Worm (Caenorhabditis elegans) whole organism, L1 larva: Measurements from ENCODE around the gene K11H12.9.

Experiments used
- C04F5.9 ChIP-seq: sonication (generic microtip); optimal IDR thresholded peaks from 2 replicates; lab custom pipeline; 2016; ENCODE audit warnings: missing genetic modification characterization, missing compliant biosample characterization
- F16B12.6 ChIP-seq: fragments of 150-350 bp; optimal IDR thresholded peaks from 2 replicates; lab custom pipeline; 2014; ENCODE audit warnings: missing biosample characterization, missing genetic modification characterization
- alr-1 ChIP-seq: fragments of 200-800 bp; sonication (Bioruptor generic); optimal IDR thresholded peaks from 2 replicates; lab custom pipeline; 2018; ENCODE audit warnings: borderline replicate concordance, mild to moderate bottlenecking, missing genetic modification characterization, missing compliant biosample characterization
- ama-1 ChIP-seq: fragments of 150-350 bp; optimal IDR thresholded peaks from 2 replicates; lab custom pipeline; 2014
- ceh-63 ChIP-seq: fragments of 200-800 bp; sonication (Bioruptor generic); optimal IDR thresholded peaks from 2 replicates; lab custom pipeline; 2018; ENCODE audit warnings: mild to moderate bottlenecking, missing genetic modification characterization, missing compliant biosample characterization
- ceh-8 ChIP-seq: fragments of 200-800 bp; sonication (Bioruptor generic); optimal IDR thresholded peaks from 2 replicates; lab custom pipeline; 2018; ENCODE audit warnings: mild to moderate bottlenecking, missing genetic modification characterization, moderate library complexity, missing compliant biosample characterization
- ceh-88 ChIP-seq: fragments of 200-800 bp; sonication (Bioruptor generic); IDR thresholded peaks from 2 replicates; pipeline ENCODE4 v1.3.6; 2022; ENCODE audit warnings: missing genetic modification characterization, missing compliant biosample characterization
- dpl-1 ChIP-seq, 3 experiments: fragments of 150-350 bp in 2 of 3; sonication (generic microtip) in 1 of 3; optimal IDR thresholded peaks; 2 replicates each; lab custom pipeline; 2014 to 2017; ENCODE audit warnings: missing biosample characterization in 3 of 3, missing genetic modification characterization in 3 of 3, missing genetic modification reagents in 3 of 3
- dsc-1 ChIP-seq: sonication (generic microtip); optimal IDR thresholded peaks from 2 replicates; lab custom pipeline; 2016; ENCODE audit warnings: mild to moderate bottlenecking, missing genetic modification characterization, missing compliant biosample characterization
- egl-13 ChIP-seq: sonication (generic microtip); optimal IDR thresholded peaks from 2 replicates; lab custom pipeline; 2016; ENCODE audit warnings: missing genotype, missing genetic modification reagents, missing genetic modification characterization, missing compliant biosample characterization
- egl-27 ChIP-seq, 2 experiments: fragments of 150-350 bp in 1 of 2; sonication (generic microtip); optimal IDR thresholded peaks; 3 replicates each; lab custom pipeline; 2017 to 2018; ENCODE audit warnings: missing biosample characterization in 2 of 2, missing genetic modification characterization in 2 of 2, missing genetic modification reagents in 2 of 2
- elt-2 ChIP-seq: sonication (generic microtip); optimal IDR thresholded peaks from 2 replicates; lab custom pipeline; 2016; ENCODE audit warnings: missing genetic modification characterization, mild to moderate bottlenecking, inconsistent platforms, missing compliant biosample characterization, missing genetic modification reagents
- ets-5 ChIP-seq: fragments of 200-800 bp; sonication (Bioruptor generic); IDR thresholded peaks from 2 replicates; pipeline ENCODE4 v1.3.6; 2022; ENCODE audit warnings: missing genetic modification characterization, missing compliant biosample characterization
- fkh-8 ChIP-seq: sonication (generic microtip); optimal IDR thresholded peaks from 2 replicates; lab custom pipeline; 2016; ENCODE audit warnings: mild to moderate bottlenecking, missing genetic modification characterization, missing compliant biosample characterization
- fos-1 ChIP-seq: fragments of 150-350 bp; optimal IDR thresholded peaks from 2 replicates; lab custom pipeline; 2014; ENCODE audit warnings: missing biosample characterization, missing genetic modification characterization
- hpl-2 ChIP-seq: fragments of 150-350 bp; optimal IDR thresholded peaks from 2 replicates; lab custom pipeline; 2014; ENCODE audit warnings: missing biosample characterization, missing genetic modification reagents, missing genetic modification characterization
- lin-13 ChIP-seq: fragments of 150-350 bp; optimal IDR thresholded peaks from 2 replicates; lab custom pipeline; 2014; ENCODE audit warnings: missing biosample characterization, missing genetic modification reagents, missing genetic modification characterization
- lin-35 ChIP-seq, 2 experiments: fragments of 150-350 bp; optimal IDR thresholded peaks; 2 replicates each; lab custom pipeline; 2014; ENCODE audit warnings: missing biosample characterization in 2 of 2, missing genetic modification characterization in 2 of 2, missing genetic modification reagents in 2 of 2
- lir-3 ChIP-seq: sonication (generic microtip); optimal IDR thresholded peaks from 2 replicates; lab custom pipeline; 2016; ENCODE audit warnings: mild to moderate bottlenecking, missing genetic modification characterization, moderate library complexity, missing compliant biosample characterization; ENCODE audit not compliant: poor library complexity
- mdl-1 ChIP-seq, 2 experiments: fragments of 150-350 bp; optimal IDR thresholded peaks; 2 replicates each; lab custom pipeline; 2014 to 2017; ENCODE audit warnings: missing biosample characterization in 2 of 2, missing genetic modification characterization in 2 of 2, inconsistent platforms in 1 of 2
- mef-2 ChIP-seq: fragments of 150-350 bp; optimal IDR thresholded peaks from 2 replicates; lab custom pipeline; 2014; ENCODE audit warnings: missing biosample characterization, missing genetic modification characterization
- nhr-20 ChIP-seq: sonication (generic microtip); optimal IDR thresholded peaks from 2 replicates; lab custom pipeline; 2016; ENCODE audit warnings: mild to moderate bottlenecking, missing genetic modification characterization, missing compliant biosample characterization
- nhr-237 ChIP-seq: fragments of 150-350 bp; optimal IDR thresholded peaks from 2 replicates; lab custom pipeline; 2014; ENCODE audit warnings: missing biosample characterization, missing genetic modification characterization
- nhr-47 ChIP-seq: sonication (generic microtip); optimal IDR thresholded peaks from 2 replicates; lab custom pipeline; 2016; ENCODE audit warnings: mild to moderate bottlenecking, missing genetic modification characterization, moderate library complexity, missing compliant biosample characterization
- nhr-71 ChIP-seq: sonication (generic microtip); optimal IDR thresholded peaks from 2 replicates; lab custom pipeline; 2016; ENCODE audit warnings: mild to moderate bottlenecking, missing genetic modification characterization, moderate library complexity, missing compliant biosample characterization
- nhr-76 ChIP-seq: sonication (generic microtip); optimal IDR thresholded peaks from 2 replicates; lab custom pipeline; 2017; ENCODE audit warnings: missing biosample characterization, missing genetic modification characterization
- nhr-84 ChIP-seq: sonication (generic microtip); optimal IDR thresholded peaks from 2 replicates; lab custom pipeline; 2017; ENCODE audit warnings: missing biosample characterization, missing genetic modification characterization
- nhr-85 ChIP-seq: sonication (generic microtip); peaks from one replicate; lab custom pipeline; 2016; ENCODE audit warnings: missing genetic modification characterization, inconsistent platforms, missing compliant biosample characterization
- pag-3 ChIP-seq: sonication (generic microtip); optimal IDR thresholded peaks from 2 replicates; lab custom pipeline; 2017; ENCODE audit warnings: missing genetic modification characterization, mild to moderate bottlenecking, missing compliant biosample characterization, antibody characterized with exemption, borderline replicate concordance; ENCODE audit not compliant: insufficient read depth
- pqm-1 ChIP-seq: sonication (generic microtip); optimal IDR thresholded peaks from 3 replicates; lab custom pipeline; 2017; ENCODE audit warnings: missing biosample characterization, missing genetic modification characterization
- sox-4 ChIP-seq: sonication (generic microtip); optimal IDR thresholded peaks from 2 replicates; lab custom pipeline; 2016; ENCODE audit warnings: missing genetic modification characterization, missing compliant biosample characterization
- swsn-7 ChIP-seq: sonication (generic microtip); optimal IDR thresholded peaks from 2 replicates; lab custom pipeline; 2016; ENCODE audit warnings: missing genetic modification characterization, missing compliant biosample characterization
- tbx-2 ChIP-seq: sonication (generic microtip); optimal IDR thresholded peaks from 2 replicates; lab custom pipeline; 2016; ENCODE audit warnings: missing genetic modification characterization, missing compliant biosample characterization
- unc-130 ChIP-seq: fragments of 150-350 bp; optimal IDR thresholded peaks from 2 replicates; lab custom pipeline; 2017; ENCODE audit warnings: missing biosample characterization, missing genetic modification characterization, inconsistent platforms
- unc-62 ChIP-seq: fragments of 150-350 bp; optimal IDR thresholded peaks from 2 replicates; lab custom pipeline; 2014; ENCODE audit warnings: missing biosample characterization, missing genetic modification reagents, missing genetic modification characterization
- unc-86 ChIP-seq: sonication (generic microtip); optimal IDR thresholded peaks from 2 replicates; lab custom pipeline; 2016; ENCODE audit warnings: missing genetic modification characterization, missing compliant biosample characterization
- unc-98 ChIP-seq: fragments of 200-800 bp; sonication (Bioruptor generic); IDR thresholded peaks from 2 replicates; pipeline ENCODE4 v1.3.6; 2022; ENCODE audit warnings: missing genetic modification characterization, missing compliant biosample characterization
- xbp-1 ChIP-seq: sonication (generic microtip); optimal IDR thresholded peaks from 2 replicates; lab custom pipeline; 2016; ENCODE audit warnings: missing genetic modification characterization, missing compliant biosample characterization
- ztf-11 ChIP-seq, 2 experiments: sonication (generic microtip); optimal IDR thresholded peaks; 2 replicates each; lab custom pipeline; 2016 to 2017; ENCODE audit warnings: missing genetic modification characterization in 2 of 2, missing biosample characterization in 1 of 2, missing compliant biosample characterization in 1 of 2

Gene K11H12.9

ce11 chrIV:654526-655440 lies 5.3 kb downstream of the K11H12.9 start, which contains the start of the genes rpl-15 and K11H12.8 (continued):
- TF ChIP-seq fos-1 (tag; lab: Kevin White, UChicago) (peak; percentile 98), elt-2 (peak; percentile 97), nhr-237 (tag; lab: Kevin White, UChicago) (peak; percentile 98), ets-5 (GFP tag; lab: Robert Waterston, UW) (peak; percentile 90; the same call in 1 of the 2 replicates), egl-27 (tag; optimal IDR thresholded peaks at IDR 0.05; lab: Kevin White, UChicago) (peak; percentile 44 to 98), ztf-11 (tag; optimal IDR thresholded peaks at IDR 0.05; lab: Kevin White, UChicago) (peak; percentile 58 to 100), xbp-1 (tag; lab: Kevin White, UChicago) (peak; percentile 99), ceh-8 (GFP tag; lab: Kevin White, UChicago) (peak; percentile 98), nhr-84 (peak; percentile 84), unc-62 (GFP tag; lab: Kevin White, UChicago) (peak; percentile 83), pqm-1 (tag; lab: Kevin White, UChicago) (peak; percentile 89), ceh-88 (GFP tag; lab: Robert Waterston, UW) (peak; percentile 100), ceh-63 (GFP tag; lab: Kevin White, UChicago) (peak; percentile 93), pag-3 (tag; lab: Kevin White, UChicago) (peak; percentile 88), unc-130 (tag; lab: Kevin White, UChicago) (peak; percentile 100), unc-86 (tag; lab: Kevin White, UChicago) (peak; percentile 99), fkh-8 (peak; percentile 100), mdl-1 (tag; optimal IDR thresholded peaks at IDR 0.05; lab: Kevin White, UChicago) (peak; percentile 83 to 100), sox-4 (tag; lab: Kevin White, UChicago) (peak; percentile 98), dsc-1 (peak; percentile 100), lin-13 (GFP tag; lab: Kevin White, UChicago) (peak; percentile 100), alr-1 (no peak), nhr-76 (tag; lab: Kevin White, UChicago) (peak; percentile 93), C04F5.9 (tag; lab: Kevin White, UChicago) (peak; percentile 98), nhr-85 (tag; lab: Kevin White, UChicago) (peak; percentile 100), lin-35 (GFP tag; optimal IDR thresholded peaks at IDR 0.05; lab: Kevin White, UChicago) (peak; percentile 95 to 97), nhr-47 (tag; lab: Kevin White, UChicago) (peak; percentile 100), egl-13 (peak; percentile 100), unc-98 (GFP tag; lab: Robert Waterston, UW) (peak; percentile 96), dpl-1 (GFP tag; optimal IDR thresholded peaks at IDR 0.05; lab: Kevin White, UChicago) (peak; percentile 93 to 95 (median 94)), hpl-2 (peak; percentile 96), ama-1 (lab: Kevin White, UChicago) (peak; percentile 91), nhr-20 (peak; percentile 100), lir-3 (tag; lab: Kevin White, UChicago) (peak; percentile 97)

- TF ChIP-seq mef-2 (tag; lab: Kevin White, UChicago) (no peak), unc-62 (GFP tag; lab: Kevin White, UChicago) (no peak), F16B12.6 (tag; lab: Kevin White, UChicago) (no peak), unc-130 (tag; lab: Kevin White, UChicago) (no peak), tbx-2 (tag; lab: Kevin White, UChicago) (no peak), swsn-7 (no peak), nhr-71 (no peak)
Measured at ce11 chrIV:657046-657445, 7.6 kb downstream of the K11H12.9 start.
